Worm (Caenorhabditis elegans): ENCODE results near the gene H03E18.1.

Gene H03E18.1

DNA sequence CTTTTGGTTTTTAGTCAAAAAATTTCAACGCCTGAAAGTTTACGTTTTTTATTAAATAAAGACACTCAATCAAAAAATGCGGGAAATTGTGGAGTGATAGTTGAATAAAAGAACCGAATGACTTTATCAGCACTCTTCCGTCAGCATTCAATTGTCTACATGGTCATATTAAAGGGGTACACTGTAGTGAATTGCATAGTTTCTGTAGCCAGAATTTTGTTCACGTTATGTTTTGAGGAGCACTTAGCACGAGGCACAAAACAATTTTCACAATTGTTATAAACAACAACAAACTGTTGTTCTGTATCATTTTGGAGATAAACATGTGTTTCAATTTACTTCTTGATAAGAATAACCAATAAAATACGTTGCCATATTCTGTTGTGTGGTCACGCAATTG is 41.4 kb downstream of the H03E18.1 start, which contains the start of gene D2021.4:
TSS of gene D2021.4 (minus strand) at position 48 of the 400 bp plus-strand sequence.
- no peak for TF ChIP-seq unc-62 (GFP tag; optimal IDR thresholded peaks at IDR 0.05)

DNA sequence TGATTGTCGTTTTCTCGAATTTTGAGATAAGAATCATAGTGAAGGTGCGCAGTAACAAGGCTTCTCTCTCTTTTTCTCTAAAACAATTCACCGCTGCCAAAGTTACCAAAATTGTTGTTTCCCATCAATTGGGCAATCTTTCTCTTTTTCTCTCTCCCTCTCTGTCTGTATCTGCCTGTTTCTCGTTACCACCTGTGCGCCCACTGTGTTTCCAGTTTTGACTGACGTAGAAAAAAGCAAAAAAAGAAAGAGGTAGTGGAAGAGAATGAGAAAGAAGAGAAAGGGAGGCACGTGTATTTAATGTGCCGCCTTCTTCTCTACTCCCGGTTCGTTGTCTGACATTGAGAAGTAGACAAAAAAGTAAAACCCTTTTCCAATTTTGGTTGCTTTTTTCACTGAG is 42.4 kb downstream of the H03E18.1 start:
- no peak for TF ChIP-seq unc-62 (GFP tag; optimal IDR thresholded peaks at IDR 0.05)

DNA sequence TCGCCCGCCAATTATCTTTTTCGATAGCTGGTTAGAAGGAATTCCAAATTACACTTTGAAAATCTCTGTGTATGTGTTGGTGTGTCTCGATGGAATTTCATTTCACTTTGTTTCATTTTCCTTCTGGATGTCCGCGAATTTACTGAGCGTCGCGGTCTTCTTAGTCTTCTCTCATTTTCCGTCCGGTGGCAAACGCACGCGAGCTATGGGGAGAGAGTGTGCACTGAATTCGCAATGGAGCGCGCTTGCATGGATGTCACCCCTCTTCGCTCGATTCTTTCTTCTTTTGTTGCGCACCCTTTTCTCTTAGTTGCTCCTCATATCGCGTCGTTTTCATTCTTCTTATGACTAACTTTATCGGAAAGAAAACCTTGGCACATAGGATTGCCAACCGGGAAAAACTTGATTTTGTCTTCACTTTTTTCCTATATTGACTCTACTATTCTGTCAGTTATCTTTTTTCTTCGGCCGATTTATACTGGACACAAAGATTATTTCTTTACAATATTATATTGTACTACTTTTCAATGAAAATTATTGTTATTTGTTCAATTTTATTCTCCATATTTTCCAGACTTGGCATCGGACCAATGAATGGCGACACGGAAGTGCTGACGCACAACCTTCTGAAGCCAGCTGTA is 44.1 kb downstream of the H03E18.1 start, which contains the start of gene dhhc-14:
TSS of gene dhhc-14 (plus strand) at position 591 of the 641 bp plus-strand sequence.
- no peak for TF ChIP-seq unc-62 (GFP tag; optimal IDR thresholded peaks at IDR 0.05)

DNA sequence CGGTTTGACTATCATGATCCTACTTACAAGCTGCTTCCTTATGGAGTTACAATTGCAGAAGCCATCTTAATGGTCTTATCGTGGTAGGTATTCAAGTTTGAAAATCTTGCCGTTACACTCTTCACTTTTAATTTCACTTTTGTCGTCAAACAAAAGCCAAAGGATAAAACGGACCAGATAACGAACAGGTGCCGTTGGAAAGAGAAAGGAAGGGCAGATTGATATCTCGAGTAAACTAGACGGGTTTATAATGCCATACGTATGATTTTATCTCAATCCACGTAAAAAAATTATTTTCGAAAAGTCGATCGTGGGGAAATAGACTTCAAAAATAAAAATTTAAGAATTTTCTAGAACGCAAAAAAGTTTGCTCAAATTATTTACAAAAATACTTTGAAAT is 46.4 kb downstream of the H03E18.1 start:
- no peak for TF ChIP-seq unc-62 (GFP tag; optimal IDR thresholded peaks at IDR 0.05)

DNA sequence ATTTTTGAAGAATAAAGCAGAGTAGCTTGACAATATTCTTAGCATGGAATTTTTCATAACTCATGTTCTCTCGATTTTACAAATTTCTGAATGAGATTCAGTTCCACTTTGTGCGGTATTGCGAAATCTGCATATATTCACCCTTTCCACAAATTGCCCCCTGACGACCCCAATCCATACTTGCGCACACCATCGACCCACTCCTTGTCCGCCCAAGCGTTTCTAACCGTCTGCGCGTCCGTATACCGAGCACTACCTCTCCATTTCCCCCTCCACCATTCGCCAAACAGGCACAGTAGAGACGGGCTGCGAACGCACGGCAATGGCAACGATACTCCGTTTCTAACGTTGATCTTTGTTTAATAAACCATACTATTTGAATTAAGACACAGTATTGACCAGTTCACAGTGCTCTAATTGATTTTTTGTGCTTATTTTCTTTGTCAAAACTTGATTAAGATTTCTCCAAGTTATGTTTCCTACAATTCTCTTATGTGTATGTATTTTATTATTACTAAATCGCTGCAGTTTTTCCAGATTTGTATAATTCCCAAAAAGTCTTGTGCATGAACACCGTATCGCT is 49.0 kb downstream of the H03E18.1 start, which contains the start of gene utx-1:
TSS of gene utx-1 (plus strand) at position 533 of the 583 bp plus-strand sequence.
- TF ChIP-seq unc-62 (GFP tag; optimal IDR thresholded peaks at IDR 0.05), result no peak

DNA sequence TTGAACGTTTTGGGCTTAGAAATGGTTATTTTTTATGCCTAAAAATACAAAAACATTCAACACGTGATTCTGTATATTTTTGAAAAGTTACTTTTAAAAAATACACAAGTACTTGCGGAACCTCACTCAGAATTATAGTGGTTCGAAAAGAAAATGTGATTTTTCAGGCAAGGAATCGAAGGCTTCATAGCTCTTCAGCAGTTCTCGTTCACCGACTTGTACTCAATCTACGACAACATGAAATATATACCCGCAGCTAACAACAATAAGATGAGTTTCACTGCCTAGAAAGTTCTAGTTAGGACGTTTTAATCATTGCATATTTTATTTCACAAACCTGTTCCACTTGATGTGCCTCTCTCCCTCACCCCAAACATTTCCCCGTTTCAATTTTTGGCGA is 54.9 kb downstream of the H03E18.1 start:
- no peak for TF ChIP-seq unc-62 (GFP tag; optimal IDR thresholded peaks at IDR 0.05)

Data from whole organism, dauer.